Worm (Caenorhabditis elegans) whole organism, mixed stage, embryonic: ENCODE measurements around the gene gar-1.

Source experiments
- bed-3 ChIP-seq: fragments of 200-800 bp; sonication (Bioruptor generic); optimal IDR thresholded peaks from 3 replicates; lab custom pipeline; 2018; ENCODE audit warnings: mild to moderate bottlenecking, missing genetic modification characterization, moderate library complexity, missing compliant biosample characterization
- elt-1 ChIP-seq: sonication (generic microtip); optimal IDR thresholded peaks from 2 replicates; lab custom pipeline; 2017; ENCODE audit warnings: missing genetic modification characterization, mild to moderate bottlenecking, missing compliant biosample characterization, antibody characterized with exemption, moderate library complexity, borderline replicate concordance; ENCODE audit not compliant: insufficient read depth
- elt-3 ChIP-seq: fragments of 150-350 bp; optimal IDR thresholded peaks from 2 replicates; lab custom pipeline; 2014; ENCODE audit warnings: missing biosample characterization, missing genetic modification characterization
- flh-1 ChIP-seq: fragments of 200-800 bp; sonication (Bioruptor generic); optimal IDR thresholded peaks from 2 replicates; lab custom pipeline; 2018; ENCODE audit warnings: mild to moderate bottlenecking, missing genetic modification characterization, moderate library complexity, missing compliant biosample characterization
- lin-13 ChIP-seq: fragments of 150-350 bp; optimal IDR thresholded peaks from 2 replicates; lab custom pipeline; 2014; ENCODE audit warnings: missing biosample characterization, missing genetic modification characterization
- mep-1 ChIP-seq: fragments of 150-350 bp; optimal IDR thresholded peaks from 2 replicates; lab custom pipeline; 2017; ENCODE audit warnings: missing biosample characterization, missing genetic modification reagents, missing genetic modification characterization, inconsistent platforms
- mls-2 ChIP-seq: sonication (generic microtip); optimal IDR thresholded peaks from 2 replicates; lab custom pipeline; 2016; ENCODE audit warnings: mild to moderate bottlenecking, missing genetic modification characterization, moderate library complexity, missing compliant biosample characterization
- nhr-12 ChIP-seq: fragments of 150-350 bp; optimal IDR thresholded peaks from 2 replicates; lab custom pipeline; 2014; ENCODE audit warnings: missing biosample characterization, missing genetic modification characterization
- nhr-237 ChIP-seq: fragments of 150-350 bp; optimal IDR thresholded peaks from 2 replicates; lab custom pipeline; 2014; ENCODE audit warnings: missing biosample characterization, missing genetic modification characterization
- snpc-4 ChIP-seq: fragments of 150-350 bp; optimal IDR thresholded peaks from 2 replicates; lab custom pipeline; 2014; ENCODE audit warnings: missing biosample characterization, missing genetic modification characterization
- unc-39 ChIP-seq: fragments of 150-350 bp; optimal IDR thresholded peaks from 2 replicates; lab custom pipeline; 2014; ENCODE audit warnings: missing biosample characterization, missing genetic modification characterization
- unc-62 ChIP-seq: fragments of 150-350 bp; optimal IDR thresholded peaks from 2 replicates; lab custom pipeline; 2014; ENCODE audit warnings: missing biosample characterization, missing genetic modification reagents, missing genetic modification characterization

ce11 chrX:6462479-6462878, 22.2 kb downstream of the gar-1 start:
- no peak for TF ChIP-seq nhr-237 (tag; lab: Kevin White, UChicago)
- no peak for TF ChIP-seq elt-3 (tag; lab: Kevin White, UChicago)
- no peak for TF ChIP-seq nhr-12 (tag; lab: Kevin White, UChicago)
- TF ChIP-seq unc-39, result no peak
- no peak for TF ChIP-seq snpc-4 (tag; lab: Kevin White, UChicago)
- no peak for TF ChIP-seq mls-2 (tag; lab: Kevin White, UChicago)
- TF ChIP-seq elt-1 (tag; lab: Kevin White, UChicago), result no peak
- TF ChIP-seq mep-1 (tag; lab: Kevin White, UChicago), result no peak
- TF ChIP-seq flh-1 (GFP tag; lab: Kevin White, UChicago), result no peak
- no peak for TF ChIP-seq lin-13 (tag; lab: Kevin White, UChicago)
- no peak for TF ChIP-seq unc-62 (GFP tag; lab: Kevin White, UChicago)
- TF ChIP-seq bed-3 (GFP tag; lab: Kevin White, UChicago), result no peak
